Fruit fly (Drosophila melanogaster) whole organism, embryonic: ENCODE data around the gene Ac13E.

Experiments used
- Abd-B ChIP-seq: fragments of 200-800 bp; sonication (Bioruptor generic); optimal IDR thresholded peaks from 2 replicates; lab custom pipeline; 2018; ENCODE audit warnings: missing biosample characterization, mild to moderate bottlenecking, missing genetic modification characterization, moderate library complexity
- Atf-2 ChIP-seq: fragments of 200-800 bp; sonication (Bioruptor generic); optimal IDR thresholded peaks from 2 replicates; lab custom pipeline; 2016; ENCODE audit warnings: missing biosample characterization, missing genetic modification characterization
- CG1024 ChIP-seq: fragments of 200-800 bp; sonication (Bioruptor generic); IDR thresholded peaks from 2 replicates; pipeline ENCODE4 v1.3.6; 2022; ENCODE audit warnings: missing biosample characterization, missing genetic modification characterization
- CG11723 ChIP-seq: fragments of 200-800 bp; sonication (Bioruptor generic); optimal IDR thresholded peaks from 2 replicates; lab custom pipeline; 2017; ENCODE audit warnings: missing biosample characterization, mild to moderate bottlenecking, missing genetic modification characterization
- CG13424 ChIP-seq: fragments of 200-800 bp; sonication (Bioruptor generic); optimal IDR thresholded peaks from 2 replicates; lab custom pipeline; 2019; ENCODE audit warnings: missing biosample characterization, mild to moderate bottlenecking, missing genetic modification characterization, moderate library complexity
- CG13775 ChIP-seq: fragments of 200-800 bp; sonication (Bioruptor generic); optimal IDR thresholded peaks from 3 replicates; lab custom pipeline; 2017; ENCODE audit warnings: missing biosample characterization, mild to moderate bottlenecking, missing genetic modification characterization
- CG1647 ChIP-seq: fragments of 200-800 bp; sonication (Bioruptor generic); optimal IDR thresholded peaks from 3 replicates; lab custom pipeline; 2016; ENCODE audit warnings: missing biosample characterization, missing genetic modification characterization
- CG16779 ChIP-seq: fragments of 200-800 bp; sonication (Bioruptor generic); IDR thresholded peaks from 2 replicates; pipeline ENCODE4 v1.3.6; 2022; ENCODE audit warnings: missing biosample characterization, missing genetic modification characterization
- CG17359 ChIP-seq: fragments of 200-800 bp; sonication (Bioruptor generic); optimal IDR thresholded peaks from 3 replicates; lab custom pipeline; 2018; ENCODE audit warnings: missing biosample characterization, mild to moderate bottlenecking, missing genetic modification characterization, moderate library complexity
- CG17802 ChIP-seq: fragments of 200-800 bp; sonication (Bioruptor generic); optimal IDR thresholded peaks from 2 replicates; lab custom pipeline; 2018; ENCODE audit warnings: missing biosample characterization, mild to moderate bottlenecking, missing genetic modification characterization, moderate library complexity
- CG2116 ChIP-seq: fragments of 200-800 bp; sonication (Bioruptor generic); optimal IDR thresholded peaks from 3 replicates; lab custom pipeline; 2018; ENCODE audit warnings: missing biosample characterization, mild to moderate bottlenecking, missing genetic modification characterization
- CG2202 ChIP-seq: fragments of 200-800 bp; sonication (Bioruptor generic); optimal IDR thresholded peaks from 2 replicates; lab custom pipeline; 2018; ENCODE audit warnings: missing biosample characterization, mild to moderate bottlenecking, missing genetic modification characterization
- CG32772 ChIP-seq: fragments of 200-800 bp; sonication (Bioruptor generic); IDR thresholded peaks from 2 replicates; pipeline ENCODE4 v1.3.6; 2022; ENCODE audit warnings: missing biosample characterization, missing genetic modification characterization
- CG5953 ChIP-seq: fragments of 200-800 bp; sonication (Bioruptor generic); IDR thresholded peaks from 2 replicates; pipeline ENCODE4 v1.3.6; 2022; ENCODE audit warnings: missing biosample characterization, missing genetic modification characterization
- CG6791 ChIP-seq: fragments of 200-800 bp; sonication (Bioruptor generic); IDR thresholded peaks from 3 replicates; pipeline ENCODE4 v1.3.6; 2022; ENCODE audit warnings: missing biosample characterization, missing genetic modification characterization; ENCODE audit not compliant: partially characterized antibody
- CG7556 ChIP-seq: fragments of 200-800 bp; sonication (Bioruptor generic); optimal IDR thresholded peaks from 2 replicates; lab custom pipeline; 2017; ENCODE audit warnings: missing biosample characterization, mild to moderate bottlenecking, missing genetic modification characterization
- CG7963 ChIP-seq: fragments of 200-800 bp; sonication (Bioruptor generic); IDR thresholded peaks from 3 replicates; pipeline ENCODE4 v1.3.6; 2022; ENCODE audit warnings: missing biosample characterization, missing genetic modification characterization; ENCODE audit not compliant: partially characterized antibody
- CG8478 ChIP-seq: fragments of >200 bp; optimal IDR thresholded peaks from 2 replicates; lab custom pipeline; 2018
- CTCF ChIP-seq: fragments of 200-800 bp; sonication (Bioruptor generic); optimal IDR thresholded peaks from 2 replicates; lab custom pipeline; 2017; ENCODE audit warnings: missing biosample characterization, mild to moderate bottlenecking, missing genetic modification characterization, moderate library complexity
- D ChIP-seq, 2 experiments: fragments of 200-800 bp in 1 of 2; fragments of >200 bp in 1 of 2; sonication (Bioruptor generic) in 1 of 2; optimal IDR thresholded peaks; 2 replicates in 1 of 2; 3 replicates in 1 of 2; lab custom pipeline; 2017; ENCODE audit warnings: mild to moderate bottlenecking in 1 of 2, missing biosample characterization in 1 of 2, missing genetic modification characterization in 1 of 2, missing genetic modification reagents in 1 of 2
- Dfd ChIP-seq, 2 experiments: fragments of >200 bp; optimal IDR thresholded peaks; 2 replicates each; lab custom pipeline; 2017; ENCODE audit warnings: missing biosample characterization in 2 of 2, missing genetic modification characterization in 2 of 2
- Dp ChIP-seq: fragments of 200-800 bp; sonication (Bioruptor generic); optimal IDR thresholded peaks from 2 replicates; lab custom pipeline; 2018; ENCODE audit warnings: missing biosample characterization, mild to moderate bottlenecking, missing genetic modification characterization, moderate library complexity
- Ets65A ChIP-seq: fragments of 200-800 bp; sonication (Bioruptor generic); peaks from one replicate; lab custom pipeline; 2016; ENCODE audit warnings: missing biosample characterization, missing genetic modification characterization
- HLH54F ChIP-seq: fragments of 200-800 bp; sonication (Bioruptor generic); optimal IDR thresholded peaks from 3 replicates; lab custom pipeline; 2016; ENCODE audit warnings: missing biosample characterization, missing genetic modification characterization
- Kr ChIP-seq: fragments of 200-800 bp; sonication (Bioruptor generic); optimal IDR thresholded peaks from 2 replicates; lab custom pipeline; 2017; ENCODE audit warnings: missing biosample characterization, mild to moderate bottlenecking, missing genetic modification characterization
- Mad ChIP-seq: fragments of 200-800 bp; sonication (Bioruptor generic); optimal IDR thresholded peaks from 2 replicates; lab custom pipeline; 2016; ENCODE audit warnings: missing biosample characterization, missing genetic modification characterization
- Max ChIP-seq: fragments of 200-800 bp; sonication (Bioruptor generic); optimal IDR thresholded peaks from 2 replicates; lab custom pipeline; 2016; ENCODE audit warnings: missing biosample characterization, mild to moderate bottlenecking, missing genetic modification characterization
- Mrtf ChIP-seq: fragments of 200-800 bp; sonication (Bioruptor generic); IDR thresholded peaks from 3 replicates; pipeline ENCODE4 v1.3.6; 2022; ENCODE audit warnings: missing biosample characterization, missing genetic modification characterization
- Neu2 ChIP-seq: fragments of 200-800 bp; sonication (Bioruptor generic); optimal IDR thresholded peaks from 3 replicates; lab custom pipeline; 2016; ENCODE audit warnings: missing biosample characterization, missing genetic modification characterization, borderline replicate concordance
- Nf-YC ChIP-seq: fragments of 200-800 bp; optimal IDR thresholded peaks from 3 replicates; lab custom pipeline; 2019; ENCODE audit warnings: missing biosample characterization, mild to moderate bottlenecking, missing genetic modification characterization, moderate library complexity
- Sox100B ChIP-seq: fragments of 200-800 bp; sonication (Bioruptor generic); optimal IDR thresholded peaks from 3 replicates; lab custom pipeline; 2018; ENCODE audit warnings: missing biosample characterization, mild to moderate bottlenecking, missing genetic modification characterization
- Stat92E ChIP-seq, 3 experiments: fragments of >200 bp in 2 of 3; fragments of 200-800 bp in 1 of 3; sonication (Bioruptor generic) in 1 of 3; optimal IDR thresholded peaks; 2 replicates each; lab custom pipeline; 2017 to 2019; ENCODE audit warnings: missing biosample characterization in 3 of 3, missing genetic modification characterization in 3 of 3, mild to moderate bottlenecking in 1 of 3, moderate library complexity in 1 of 3
- Vsx1 ChIP-seq: fragments of 200-800 bp; sonication (Bioruptor generic); optimal IDR thresholded peaks from 2 replicates; lab custom pipeline; 2017; ENCODE audit warnings: missing biosample characterization, mild to moderate bottlenecking, missing genetic modification characterization, missing genetic modification reagents
- al ChIP-seq: fragments of 200-800 bp; sonication (Bioruptor generic); IDR thresholded peaks from 2 replicates; pipeline ENCODE4 v1.3.6; 2022; ENCODE audit warnings: missing biosample characterization, missing genetic modification characterization
- amos ChIP-seq: fragments of 200-800 bp; sonication (Bioruptor generic); IDR thresholded peaks from 2 replicates; pipeline ENCODE4 v1.3.6; 2022; ENCODE audit warnings: missing biosample characterization, missing genetic modification characterization; ENCODE audit not compliant: partially characterized antibody
- aop ChIP-seq: fragments of 200-800 bp; sonication (Bioruptor generic); IDR thresholded peaks from 2 replicates; pipeline ENCODE4 v1.3.6; 2022; ENCODE audit warnings: missing biosample characterization, missing genetic modification characterization
- ase ChIP-seq: fragments of 200-800 bp; sonication (Bioruptor generic); IDR thresholded peaks from 3 replicates; pipeline ENCODE4 v1.3.6; 2022; ENCODE audit warnings: missing biosample characterization, missing genetic modification characterization
- br ChIP-seq: fragments of >200 bp; optimal IDR thresholded peaks from 2 replicates; lab custom pipeline; 2017
- cg ChIP-seq: fragments of 200-800 bp; sonication (Bioruptor generic); optimal IDR thresholded peaks from 3 replicates; lab custom pipeline; 2019; ENCODE audit warnings: missing biosample characterization, mild to moderate bottlenecking, missing genetic modification characterization, moderate library complexity
- ewg ChIP-seq: fragments of 200-800 bp; sonication (Bioruptor generic); optimal IDR thresholded peaks from 3 replicates; lab custom pipeline; 2017; ENCODE audit warnings: mild to moderate bottlenecking, missing biosample characterization, missing genetic modification reagents, missing genetic modification characterization
- hb ChIP-seq: fragments of 200-800 bp; sonication (Bioruptor generic); IDR thresholded peaks from 3 replicates; pipeline ENCODE4 v1.3.6; 2022; ENCODE audit warnings: missing biosample characterization, missing genetic modification characterization; ENCODE audit not compliant: partially characterized antibody
- insv ChIP-seq, 2 experiments: fragments of 200-800 bp; sonication (Bioruptor generic); optimal IDR thresholded peaks; 3 replicates each; lab custom pipeline; 2016 to 2018; ENCODE audit warnings: missing biosample characterization in 2 of 2, missing genetic modification characterization in 2 of 2
- maf-S ChIP-seq: fragments of 200-800 bp; sonication (Bioruptor generic); optimal IDR thresholded peaks from 2 replicates; lab custom pipeline; 2016; ENCODE audit warnings: missing biosample characterization, missing genetic modification characterization
- prd ChIP-seq, 3 experiments: fragments of >200 bp in 2 of 3; fragments of 200-800 bp in 1 of 3; sonication (Bioruptor generic) in 1 of 3; optimal IDR thresholded peaks in 2 of 3; IDR thresholded peaks in 1 of 3; 2 replicates in 2 of 3; 3 replicates in 1 of 3; pipeline versions ENCODE4 v1.3.6 to Lab custom; 2017 to 2022; ENCODE audit warnings: missing biosample characterization in 1 of 3, missing genetic modification characterization in 1 of 3
- rib ChIP-seq: fragments of 200-800 bp; sonication (Bioruptor generic); IDR thresholded peaks from 2 replicates; pipeline ENCODE4 v1.3.6; 2022; ENCODE audit warnings: missing biosample characterization, missing genetic modification characterization
- sc ChIP-seq, 3 experiments: fragments of >200 bp in 2 of 3; fragments of 200-800 bp in 1 of 3; sonication (Bioruptor generic) in 1 of 3; optimal IDR thresholded peaks; 2 replicates in 2 of 3; 3 replicates in 1 of 3; lab custom pipeline; 2017; ENCODE audit warnings: mild to moderate bottlenecking in 1 of 3, missing biosample characterization in 1 of 3, missing genetic modification characterization in 1 of 3, missing genetic modification reagents in 1 of 3
- sr ChIP-seq: fragments of 200-800 bp; sonication (Bioruptor generic); IDR thresholded peaks from 3 replicates; pipeline ENCODE4 v1.3.6; 2022; ENCODE audit warnings: missing biosample characterization, missing genetic modification characterization
- tna ChIP-seq: fragments of 200-800 bp; sonication (Bioruptor generic); IDR thresholded peaks from 2 replicates; pipeline ENCODE4 v1.3.6; 2022; ENCODE audit warnings: missing biosample characterization, missing genetic modification characterization; ENCODE audit not compliant: partially characterized antibody
- zfh2 ChIP-seq: fragments of 200-800 bp; sonication (Bioruptor generic); optimal IDR thresholded peaks from 2 replicates; lab custom pipeline; 2016; ENCODE audit warnings: missing biosample characterization, missing genetic modification characterization

Gene Ac13E

DNA sequence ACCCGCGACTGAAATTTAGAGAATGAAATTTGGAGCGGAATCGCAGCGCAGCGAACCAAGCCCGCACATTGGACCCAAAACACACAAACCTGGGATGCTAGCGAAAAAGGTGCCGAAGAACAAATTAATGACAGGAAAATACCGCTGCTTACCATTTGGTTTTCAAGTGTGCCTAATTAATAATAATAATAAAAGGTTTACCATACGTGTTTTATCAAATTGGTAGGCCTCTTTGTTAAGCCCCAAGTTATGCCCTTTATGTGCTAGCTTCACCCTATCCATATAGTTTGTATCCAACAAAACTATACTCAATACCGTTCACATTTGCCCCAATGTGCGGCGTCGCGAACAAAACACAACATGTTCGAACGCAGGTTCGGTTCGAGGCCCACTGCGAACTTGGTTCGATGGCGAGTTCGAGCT lies at the start of gene Ac13E (continued):
- peak; percentile 56; the same call in 2 of the 3 replicates for TF ChIP-seq CG7963 (GFP tag; lab: Robert Waterston, UW)
- peak; percentile 84 for TF ChIP-seq Abd-B (GFP tag; lab: Kevin White, UChicago)
- peak; percentile 82 for TF ChIP-seq CG32772 (GFP tag; lab: Robert Waterston, UW)
- TF ChIP-seq prd (optimal IDR thresholded peaks at IDR 0.05; lab: Kevin White, UChicago): no peak
- TF ChIP-seq prd (GFP tag; IDR thresholded peaks at IDR 0.05; lab: Robert Waterston, UW): peak; percentile 91
- TF ChIP-seq CG6791 (GFP tag; lab: Robert Waterston, UW): no peak; the same call in 2 of the 3 replicates
- peak; percentile 82 for TF ChIP-seq Mrtf (GFP tag; lab: Robert Waterston, UW)
- TF ChIP-seq HLH54F (GFP tag; lab: Kevin White, UChicago): peak; percentile 85
- peak; percentile 91 for TF ChIP-seq CG13424 (tag; lab: Kevin White, UChicago)
- TF ChIP-seq Kr: peak; percentile 74
- TF ChIP-seq insv (GFP tag; optimal IDR thresholded peaks at IDR 0.05; lab: Kevin White, UChicago): peak in 1 of 2 experiments; percentile 40
- TF ChIP-seq zfh2 (GFP tag; lab: Kevin White, UChicago): peak; percentile 64
- TF ChIP-seq Mad: peak; percentile 92
- peak; percentile 88 for TF ChIP-seq CG11723
- peak; percentile 56 for TF ChIP-seq CTCF (GFP tag; lab: Kevin White, UChicago)
- TF ChIP-seq Vsx1 (GFP tag; lab: Kevin White, UChicago): peak; percentile 74
- peak; percentile 94 for TF ChIP-seq CG7556
- 0 out of 2 replicates have a peak, but pooled peaks have one; percentile 33 for TF ChIP-seq CG16779
- peak; percentile 75 for TF ChIP-seq ase
- TF ChIP-seq ewg (GFP tag; lab: Kevin White, UChicago): peak; percentile 76
- TF ChIP-seq D (optimal IDR thresholded peaks at IDR 0.05; lab: Kevin White, UChicago): no peak
- TF ChIP-seq D (GFP tag; optimal IDR thresholded peaks at IDR 0.05; lab: Kevin White, UChicago): peak; percentile 89
- TF ChIP-seq Ets65A: peak; percentile 94
- TF ChIP-seq CG8478: no peak
- TF ChIP-seq Neu2: no peak
- peak; percentile 80 for TF ChIP-seq Atf-2
- TF ChIP-seq Dp (GFP tag; lab: Kevin White, UChicago): no peak
- TF ChIP-seq Stat92E (GFP tag; optimal IDR thresholded peaks at IDR 0.05; lab: Kevin White, UChicago): peak in 1 of 3 experiments; percentile 74
- peak; percentile 59 for TF ChIP-seq CG1024
- peak; percentile 87 for TF ChIP-seq CG17359 (tag; lab: Kevin White, UChicago)
- TF ChIP-seq maf-S (GFP tag; lab: Kevin White, UChicago): peak; percentile 71
- TF ChIP-seq CG2116 (GFP tag; lab: Kevin White, UChicago): peak; percentile 67
- TF ChIP-seq CG1647 (GFP tag; lab: Kevin White, UChicago): peak; percentile 73
- peak; percentile 90 for TF ChIP-seq CG13775
- TF ChIP-seq CG2202 (tag; lab: Kevin White, UChicago): peak; percentile 90
- TF ChIP-seq CG17802 (tag; lab: Kevin White, UChicago): peak; percentile 22
- TF ChIP-seq cg (GFP tag; lab: Kevin White, UChicago): no peak
- no peak for TF ChIP-seq Dfd (GFP tag; optimal IDR thresholded peaks at IDR 0.05; lab: Kevin White, UChicago)
- TF ChIP-seq al (GFP tag; lab: Robert Waterston, UW): peak; percentile 81
- TF ChIP-seq Max (GFP tag; lab: Kevin White, UChicago): peak; percentile 82
- peak; percentile 54; the same call in 1 of the 2 replicates for TF ChIP-seq CG5953 (GFP tag; lab: Robert Waterston, UW)
- TF ChIP-seq sc (optimal IDR thresholded peaks at IDR 0.05; lab: Kevin White, UChicago): no peak
- peak; percentile 84 for TF ChIP-seq sc (GFP tag; optimal IDR thresholded peaks at IDR 0.05; lab: Kevin White, UChicago)
- peak; percentile 15; the same call in 1 of the 2 replicates for TF ChIP-seq amos (GFP tag; lab: Robert Waterston, UW)
- 0 out of 2 replicates have a peak, but pooled peaks have one; percentile 46 for TF ChIP-seq tna (GFP tag; lab: Robert Waterston, UW)
- peak; percentile 71 for TF ChIP-seq rib (GFP tag; lab: Robert Waterston, UW)
- TF ChIP-seq aop (GFP tag; lab: Robert Waterston, UW): 0 out of 2 replicates have a peak, but pooled peaks have one; percentile 22
- peak; percentile 80; the same call in 2 of the 3 replicates for TF ChIP-seq hb (GFP tag; lab: Robert Waterston, UW)
- TF ChIP-seq Sox100B: peak; percentile 93
- TF ChIP-seq Nf-YC: peak; percentile 82
- no peak; the same call in 2 of the 3 replicates for TF ChIP-seq sr (GFP tag; lab: Robert Waterston, UW)
- TF ChIP-seq br (lab: Kevin White, UChicago): no peak
